Fruit fly (Drosophila melanogaster): Measurements from ENCODE around the gene Jhbp16.

The Jhbp16 gene

dm6 chr3R:21642301-21642700 is 21.9 kb upstream of the Jhbp16 start:
- TF ChIP-seq Clk (GFP tag; optimal IDR thresholded peaks at IDR 0.05) (no peak), CG33017 (tag; optimal IDR thresholded peaks at IDR 0.05) (no peak), CG11617 (GFP tag; optimal IDR thresholded peaks at IDR 0.05) (no peak), toe (GFP tag; optimal IDR thresholded peaks at IDR 0.05) (no peak), ovo (GFP tag; optimal IDR thresholded peaks at IDR 0.05) (no peak), CG7045 (GFP tag; optimal IDR thresholded peaks at IDR 0.05) (no peak), Hr96 (GFP tag; optimal IDR thresholded peaks at IDR 0.05) (no peak), cnc (optimal IDR thresholded peaks at IDR 0.05) (no peak), CG7101 (tag; optimal IDR thresholded peaks at IDR 0.05) (no peak), CG12768 (GFP tag; optimal IDR thresholded peaks at IDR 0.05) (no peak)

dm6 chr3R:21643197-21643596 is 21.0 kb upstream of the Jhbp16 start:
- no peak for TF ChIP-seq CG1620 (GFP tag; optimal IDR thresholded peaks at IDR 0.05)
- TF ChIP-seq CG11617 (GFP tag; optimal IDR thresholded peaks at IDR 0.05) = no peak
- TF ChIP-seq Hr96 (GFP tag; optimal IDR thresholded peaks at IDR 0.05) = no peak
- no peak for TF ChIP-seq cnc (optimal IDR thresholded peaks at IDR 0.05)
- no peak for TF ChIP-seq CG7045 (GFP tag; optimal IDR thresholded peaks at IDR 0.05)
- no peak for TF ChIP-seq CG7101 (tag; optimal IDR thresholded peaks at IDR 0.05)
- no peak for TF ChIP-seq ovo (GFP tag; optimal IDR thresholded peaks at IDR 0.05)
- TF ChIP-seq Clk (GFP tag; optimal IDR thresholded peaks at IDR 0.05) = no peak
- TF ChIP-seq CG14711 (tag; optimal IDR thresholded peaks at IDR 0.05) = no peak
- TF ChIP-seq kay (GFP tag; ENCODE audit: borderline replicate concordance) = no peak
- TF ChIP-seq Mnt (GFP tag; optimal IDR thresholded peaks at IDR 0.05) = no peak
- TF ChIP-seq CG5204 (GFP tag; optimal IDR thresholded peaks at IDR 0.05) = no peak
- no peak for TF ChIP-seq bab1 (GFP tag; optimal IDR thresholded peaks at IDR 0.05)
- TF ChIP-seq Crg-1 (GFP tag; optimal IDR thresholded peaks at IDR 0.05) = no peak
- no peak for TF ChIP-seq CG12768 (GFP tag; optimal IDR thresholded peaks at IDR 0.05)

dm6 chr3R:21644222-21644621 is 20.0 kb upstream of the Jhbp16 start:
- no peak for TF ChIP-seq ovo (GFP tag; optimal IDR thresholded peaks at IDR 0.05)

- TF ChIP-seq cic (GFP tag; optimal IDR thresholded peaks at IDR 0.05) (no peak), cnc (optimal IDR thresholded peaks at IDR 0.05) (no peak), bab1 (GFP tag; optimal IDR thresholded peaks at IDR 0.05) (no peak), Hr96 (GFP tag; optimal IDR thresholded peaks at IDR 0.05) (no peak), CG5204 (GFP tag; optimal IDR thresholded peaks at IDR 0.05) (no peak), Clk (GFP tag; optimal IDR thresholded peaks at IDR 0.05) (no peak), Crg-1 (GFP tag; optimal IDR thresholded peaks at IDR 0.05) (no peak), CG12768 (GFP tag; optimal IDR thresholded peaks at IDR 0.05) (no peak), toe (GFP tag; optimal IDR thresholded peaks at IDR 0.05) (no peak), pad (GFP tag; optimal IDR thresholded peaks at IDR 0.05) (no peak), Mnt (GFP tag; optimal IDR thresholded peaks at IDR 0.05) (no peak), CG14711 (tag; optimal IDR thresholded peaks at IDR 0.05) (no peak), tj (GFP tag; optimal IDR thresholded peaks at IDR 0.05) (no peak), CG11617 (GFP tag; optimal IDR thresholded peaks at IDR 0.05) (no peak), CG33017 (tag; optimal IDR thresholded peaks at IDR 0.05) (no peak), CG7101 (tag; optimal IDR thresholded peaks at IDR 0.05) (no peak), kay (GFP tag; ENCODE audit: borderline replicate concordance) (no peak)
Measured at dm6 chr3R:21645904-21646664, 18.1 kb upstream of the Jhbp16 start.

dm6 chr3R:21648460-21648859 is 15.7 kb upstream of the Jhbp16 start:
- TF ChIP-seq Mnt (GFP tag; optimal IDR thresholded peaks at IDR 0.05) = no peak

- TF ChIP-seq tj (GFP tag; optimal IDR thresholded peaks at IDR 0.05) (no peak), CG11617 (GFP tag; optimal IDR thresholded peaks at IDR 0.05) (no peak), cic (GFP tag; optimal IDR thresholded peaks at IDR 0.05) (no peak), Mnt (GFP tag; optimal IDR thresholded peaks at IDR 0.05) (no peak), CG1620 (GFP tag; optimal IDR thresholded peaks at IDR 0.05) (no peak), Hr96 (GFP tag; optimal IDR thresholded peaks at IDR 0.05) (no peak), Crg-1 (GFP tag; optimal IDR thresholded peaks at IDR 0.05) (no peak), CG14711 (tag; optimal IDR thresholded peaks at IDR 0.05) (no peak), CG33017 (tag; optimal IDR thresholded peaks at IDR 0.05) (no peak), Clk (GFP tag; optimal IDR thresholded peaks at IDR 0.05) (no peak), CG7101 (tag; optimal IDR thresholded peaks at IDR 0.05) (no peak), CG7045 (GFP tag; optimal IDR thresholded peaks at IDR 0.05) (no peak), bab1 (GFP tag; optimal IDR thresholded peaks at IDR 0.05) (no peak)
Measured at dm6 chr3R:21649053-21649821, 15.0 kb upstream of the Jhbp16 start.

All from whole organism, adult.